Fruit fly (Drosophila melanogaster): Measurements from ENCODE around the gene Rev1.

The Rev1 gene

dm6 chr3L:654019-654418 is at the start of gene Rev1, which contains the start of gene MED30:
TSS of gene Rev1 (plus strand) at chr3L:654363.
TSS of gene MED30 (minus strand) at chr3L:654089.
- TF ChIP-seq CG15073 (GFP tag; optimal IDR thresholded peaks at IDR 0.05) (peak; percentile 64), CkIIα-i1 (GFP tag; IDR thresholded peaks at IDR 0.05) (0 out of 2 replicates have a peak, but pooled peaks have one; percentile 36), amos (GFP tag; IDR thresholded peaks at IDR 0.05; ENCODE audit: partially characterized antibody) (no peak), CG11085 (GFP tag; IDR thresholded peaks at IDR 0.05) (peak; percentile 89), CG2712 (tag; optimal IDR thresholded peaks at IDR 0.05) (peak; percentile 92), Six4 (GFP tag; optimal IDR thresholded peaks at IDR 0.05) (peak; percentile 90), corto (GFP tag; optimal IDR thresholded peaks at IDR 0.05) (peak; percentile 57), CG30431 (GFP tag; optimal IDR thresholded peaks at IDR 0.05) (peak; percentile 86), CG7963 (GFP tag; IDR thresholded peaks at IDR 0.05; ENCODE audit: partially characterized antibody) (no peak), ken (GFP tag; IDR thresholded peaks at IDR 0.05) (peak; percentile 93), CG15601 (tag; optimal IDR thresholded peaks at IDR 0.05) (peak; percentile 89), CG8388 (GFP tag; optimal IDR thresholded peaks at IDR 0.05) (peak; percentile 86), wek (GFP tag; optimal IDR thresholded peaks at IDR 0.05) (peak; percentile 81), lola (GFP tag; optimal IDR thresholded peaks at IDR 0.05) (peak in 1 of 3 experiments; percentile 83), B-H2 (GFP tag; optimal IDR thresholded peaks at IDR 0.05) (no peak), sr (GFP tag; IDR thresholded peaks at IDR 0.05) (peak; percentile 67), CG43689 (GFP tag; IDR thresholded peaks at IDR 0.05) (no peak; the same call in 1 of the 2 replicates), trem (tag; optimal IDR thresholded peaks at IDR 0.05) (peak; percentile 93), al (GFP tag; IDR thresholded peaks at IDR 0.05) (peak; percentile 91), zfh1 (GFP tag; IDR thresholded peaks at IDR 0.05) (peak; percentile 95), Drgx (GFP tag; IDR thresholded peaks at IDR 0.05) (peak; percentile 89), CG15514 (GFP tag; optimal IDR thresholded peaks at IDR 0.05) (peak; percentile 90), Fer1 (GFP tag; optimal IDR thresholded peaks at IDR 0.05) (peak; percentile 95), D19B (GFP tag; optimal IDR thresholded peaks at IDR 0.05) (peak; percentile 78), ci (GFP tag; IDR thresholded peaks at IDR 0.05) (peak; percentile 95), lilli (GFP tag; optimal IDR thresholded peaks at IDR 0.05) (peak; percentile 98), Oli (tag; optimal IDR thresholded peaks at IDR 0.05) (peak; percentile 88), unc-4 (GFP tag; IDR thresholded peaks at IDR 0.05; ENCODE audit: partially characterized antibody) (peak; percentile 60), CG34422 (GFP tag; IDR thresholded peaks at IDR 0.05) (peak; percentile 86), CG34224 (GFP tag; IDR thresholded peaks at IDR 0.05; ENCODE audit: partially characterized antibody) (peak; percentile 75), CG14050 (GFP tag; IDR thresholded peaks at IDR 0.05) (peak; percentile 81), Sin3A (optimal IDR thresholded peaks at IDR 0.05) (peak; percentile 68), CG6654 (GFP tag; optimal IDR thresholded peaks at IDR 0.05) (peak; percentile 52), CG11247 (GFP tag; IDR thresholded peaks at IDR 0.05) (peak; percentile 92), CG2116 (GFP tag; optimal IDR thresholded peaks at IDR 0.05) (peak; percentile 96), CG3065 (GFP tag; optimal IDR thresholded peaks at IDR 0.05) (peak; percentile 77), Eip74EF (GFP tag; optimal IDR thresholded peaks at IDR 0.05) (peak in 1 of 2 experiments; percentile 83), CG33213 (GFP tag; optimal IDR thresholded peaks at IDR 0.05) (peak; percentile 97), toy (GFP tag; IDR thresholded peaks at IDR 0.05) (peak; percentile 63; the same call in 1 of the 2 replicates), Sry-β (GFP tag; optimal IDR thresholded peaks at IDR 0.05) (peak; percentile 31), Vsx1 (GFP tag; optimal IDR thresholded peaks at IDR 0.05) (peak; percentile 77), bbx (GFP tag; IDR thresholded peaks at IDR 0.05; ENCODE audit: partially characterized antibody) (peak; percentile 29; the same call in 1 of the 2 replicates), so (GFP tag; IDR thresholded peaks at IDR 0.05) (peak; percentile 88; the same call in 2 of the 3 replicates), tna (GFP tag; IDR thresholded peaks at IDR 0.05; ENCODE audit: partially characterized antibody) (peak; percentile 19; the same call in 1 of the 2 replicates), CG4707 (GFP tag; optimal IDR thresholded peaks at IDR 0.05) (peak; percentile 71), fru (optimal IDR thresholded peaks at IDR 0.05) (no peak), nerfin-2 (GFP tag; IDR thresholded peaks at IDR 0.05; ENCODE audit: partially characterized antibody) (peak; percentile 47; the same call in 1 of the 2 replicates), Lhr (GFP tag; optimal IDR thresholded peaks at IDR 0.05) (peak; percentile 77), wor (GFP tag; IDR thresholded peaks at IDR 0.05) (peak; percentile 75), Aef1 (GFP tag; IDR thresholded peaks at IDR 0.05) (peak; percentile 87)
